Worm (Caenorhabditis elegans): ENCODE measurements around the gene dao-3.

ce11 chrX:8082703-8083102 is 3.6 kb downstream of the dao-3 start:
- TF ChIP-seq nhr-28 (tag; optimal IDR thresholded peaks at IDR 0.05) (no peak), mep-1 (tag; optimal IDR thresholded peaks at IDR 0.05) (no peak), ceh-83 (GFP tag; optimal IDR thresholded peaks at IDR 0.05) (no peak), nhr-237 (tag; optimal IDR thresholded peaks at IDR 0.05) (no peak), nhr-12 (tag; optimal IDR thresholded peaks at IDR 0.05) (no peak), ces-1 (GFP tag; optimal IDR thresholded peaks at IDR 0.05) (no peak), snpc-4 (tag; optimal IDR thresholded peaks at IDR 0.05) (no peak), nhr-76 (tag; optimal IDR thresholded peaks at IDR 0.05) (no peak), lsy-2 (tag; optimal IDR thresholded peaks at IDR 0.05) (no peak), pha-4 (tag; optimal IDR thresholded peaks at IDR 0.05) (no peak), hlh-1 (tag; optimal IDR thresholded peaks at IDR 0.05) (no peak), mab-5 (tag; optimal IDR thresholded peaks at IDR 0.05) (no peak), lin-32 (GFP tag; optimal IDR thresholded peaks at IDR 0.05) (no peak), zip-8 (tag; optimal IDR thresholded peaks at IDR 0.05) (no peak)

Measured in whole organism, mixed stage, embryonic.